Fruit fly (Drosophila melanogaster) whole organism, embryonic: Measurements from ENCODE around the gene CG3598.

Source experiments
- BEAF-32 ChIP-seq: fragments of 200-800 bp; sonication (Bioruptor generic); optimal IDR thresholded peaks from 3 replicates; lab custom pipeline; 2017; ENCODE audit warnings: missing biosample characterization, missing genetic modification characterization, mild to moderate bottlenecking, moderate library complexity, missing genetic modification reagents
- CG10209 ChIP-seq: fragments of 200-800 bp; sonication (Bioruptor generic); optimal IDR thresholded peaks from 3 replicates; lab custom pipeline; 2017; ENCODE audit warnings: missing biosample characterization, mild to moderate bottlenecking, missing genetic modification characterization, missing genetic modification reagents
- CG10959 ChIP-seq: fragments of 200-800 bp; sonication (Bioruptor generic); IDR thresholded peaks from 2 replicates; pipeline ENCODE4 v1.3.6; 2022; ENCODE audit warnings: missing biosample characterization, missing genetic modification characterization
- CG10979 ChIP-seq: fragments of 200-800 bp; sonication (Bioruptor generic); optimal IDR thresholded peaks from 2 replicates; lab custom pipeline; 2018; ENCODE audit warnings: missing biosample characterization, mild to moderate bottlenecking, missing genetic modification characterization, moderate library complexity
- CG11247 ChIP-seq: fragments of 200-800 bp; sonication (Bioruptor generic); IDR thresholded peaks from 2 replicates; pipeline ENCODE4 v1.3.6; 2022; ENCODE audit warnings: missing biosample characterization, missing genetic modification characterization
- CG12104 ChIP-seq: fragments of 200-800 bp; sonication (Bioruptor generic); optimal IDR thresholded peaks from 3 replicates; lab custom pipeline; 2016; ENCODE audit warnings: missing biosample characterization, missing genetic modification characterization
- CG13123 ChIP-seq: fragments of 200-800 bp; sonication (Bioruptor generic); optimal IDR thresholded peaks from 2 replicates; lab custom pipeline; 2016; ENCODE audit warnings: missing biosample characterization, missing genetic modification characterization
- CG13894 ChIP-seq: fragments of 200-800 bp; sonication (Bioruptor generic); optimal IDR thresholded peaks from 3 replicates; lab custom pipeline; 2018; ENCODE audit warnings: missing biosample characterization, mild to moderate bottlenecking, missing genetic modification characterization, moderate library complexity
- CG14014 ChIP-seq: fragments of 200-800 bp; sonication (Bioruptor generic); IDR thresholded peaks from 2 replicates; pipeline ENCODE4 v1.3.6; 2022; ENCODE audit warnings: missing biosample characterization, missing genetic modification characterization
- CG14050 ChIP-seq: fragments of 200-800 bp; sonication (Bioruptor generic); IDR thresholded peaks from 3 replicates; pipeline ENCODE4 v1.3.6; 2022; ENCODE audit warnings: missing biosample characterization, missing genetic modification characterization
- CG14441 ChIP-seq: fragments of 200-800 bp; sonication (Bioruptor generic); IDR thresholded peaks from 2 replicates; pipeline ENCODE4 v1.3.6; 2022; ENCODE audit warnings: missing biosample characterization, missing genetic modification characterization
- CG14965 ChIP-seq: fragments of 200-800 bp; sonication (Bioruptor generic); optimal IDR thresholded peaks from 2 replicates; lab custom pipeline; 2016; ENCODE audit warnings: missing biosample characterization, missing genetic modification characterization, borderline replicate concordance
- CG1602 ChIP-seq: fragments of 200-800 bp; sonication (Bioruptor generic); optimal IDR thresholded peaks from 3 replicates; lab custom pipeline; 2016; ENCODE audit warnings: missing biosample characterization, missing genetic modification characterization
- CG17359 ChIP-seq: fragments of 200-800 bp; sonication (Bioruptor generic); optimal IDR thresholded peaks from 3 replicates; lab custom pipeline; 2018; ENCODE audit warnings: missing biosample characterization, mild to moderate bottlenecking, missing genetic modification characterization, moderate library complexity
- CG17361 ChIP-seq: fragments of 200-800 bp; sonication (Bioruptor generic); IDR thresholded peaks from 3 replicates; pipeline ENCODE4 v1.3.6; 2022; ENCODE audit warnings: missing biosample characterization, missing genetic modification characterization
- CG2875 ChIP-seq: fragments of 200-800 bp; sonication (Bioruptor generic); optimal IDR thresholded peaks from 2 replicates; lab custom pipeline; 2017; ENCODE audit warnings: missing biosample characterization, mild to moderate bottlenecking, missing genetic modification characterization, missing genetic modification reagents
- CG32772 ChIP-seq: fragments of 200-800 bp; sonication (Bioruptor generic); IDR thresholded peaks from 2 replicates; pipeline ENCODE4 v1.3.6; 2022; ENCODE audit warnings: missing biosample characterization, missing genetic modification characterization
- CG33557 ChIP-seq: fragments of 200-800 bp; sonication (Bioruptor generic); optimal IDR thresholded peaks from 2 replicates; lab custom pipeline; 2019; ENCODE audit warnings: missing biosample characterization, mild to moderate bottlenecking, missing genetic modification characterization, moderate library complexity
- CG4404 ChIP-seq: fragments of 200-800 bp; sonication (Bioruptor generic); IDR thresholded peaks from 2 replicates; pipeline ENCODE4 v1.3.6; 2022; ENCODE audit warnings: missing biosample characterization, missing genetic modification characterization
- CG4424 ChIP-seq: fragments of 200-800 bp; sonication (Bioruptor generic); optimal IDR thresholded peaks from 3 replicates; lab custom pipeline; 2016; ENCODE audit warnings: missing biosample characterization, missing genetic modification characterization
- CG6175 ChIP-seq: fragments of 200-800 bp; sonication (Bioruptor generic); IDR thresholded peaks from 3 replicates; pipeline ENCODE4 v1.3.6; 2022; ENCODE audit warnings: missing biosample characterization, missing genetic modification characterization
- CG6813 ChIP-seq: fragments of 200-800 bp; sonication (Bioruptor generic); optimal IDR thresholded peaks from 2 replicates; lab custom pipeline; 2017; ENCODE audit warnings: missing biosample characterization, missing genetic modification characterization, mild to moderate bottlenecking, moderate library complexity, missing genetic modification reagents
- CG7556 ChIP-seq: fragments of 200-800 bp; sonication (Bioruptor generic); optimal IDR thresholded peaks from 2 replicates; lab custom pipeline; 2017; ENCODE audit warnings: missing biosample characterization, mild to moderate bottlenecking, missing genetic modification characterization
- CG8765 ChIP-seq: fragments of 200-800 bp; sonication (Bioruptor generic); IDR thresholded peaks from 2 replicates; pipeline ENCODE4 v1.3.6; 2022; ENCODE audit warnings: missing biosample characterization, missing genetic modification characterization
- CoRest ChIP-seq: fragments of 200-800 bp; sonication (Bioruptor generic); optimal IDR thresholded peaks from 3 replicates; lab custom pipeline; 2018; ENCODE audit warnings: missing biosample characterization, mild to moderate bottlenecking, missing genetic modification characterization, moderate library complexity
- Dad ChIP-seq: fragments of 200-800 bp; sonication (Bioruptor generic); optimal IDR thresholded peaks from 3 replicates; lab custom pipeline; 2016; ENCODE audit warnings: missing biosample characterization, missing genetic modification characterization
- Dp ChIP-seq: fragments of 200-800 bp; sonication (Bioruptor generic); optimal IDR thresholded peaks from 2 replicates; lab custom pipeline; 2018; ENCODE audit warnings: missing biosample characterization, mild to moderate bottlenecking, missing genetic modification characterization, moderate library complexity
- HmgD ChIP-seq: fragments of 200-800 bp; sonication (Bioruptor generic); optimal IDR thresholded peaks from 3 replicates; lab custom pipeline; 2016; ENCODE audit warnings: missing biosample characterization, missing genetic modification characterization
- MTF-1 ChIP-seq: fragments of 200-800 bp; sonication (Bioruptor generic); optimal IDR thresholded peaks from 2 replicates; lab custom pipeline; 2018; ENCODE audit warnings: missing biosample characterization, mild to moderate bottlenecking, missing genetic modification characterization, borderline replicate concordance
- Mad ChIP-seq: fragments of 200-800 bp; sonication (Bioruptor generic); optimal IDR thresholded peaks from 2 replicates; lab custom pipeline; 2016; ENCODE audit warnings: missing biosample characterization, missing genetic modification characterization
- Ravus ChIP-seq: fragments of 200-800 bp; sonication (Bioruptor generic); IDR thresholded peaks from 2 replicates; pipeline ENCODE4 v1.3.6; 2022; ENCODE audit warnings: missing biosample characterization, missing genetic modification characterization
- crol ChIP-seq: fragments of 200-800 bp; sonication (Bioruptor generic); IDR thresholded peaks from 2 replicates; pipeline ENCODE4 v1.3.6; 2022; ENCODE audit warnings: missing biosample characterization, missing genetic modification characterization
- dmrt99B ChIP-seq: fragments of 200-800 bp; sonication (Bioruptor generic); optimal IDR thresholded peaks from 2 replicates; lab custom pipeline; 2018; ENCODE audit warnings: missing biosample characterization, mild to moderate bottlenecking, missing genetic modification characterization, moderate library complexity
- emc ChIP-seq: fragments of 200-800 bp; sonication (Bioruptor generic); optimal IDR thresholded peaks from 2 replicates; lab custom pipeline; 2016; ENCODE audit warnings: missing biosample characterization, missing genetic modification characterization
- ems ChIP-seq: fragments of 200-800 bp; sonication (Bioruptor generic); optimal IDR thresholded peaks from 3 replicates; lab custom pipeline; 2016; ENCODE audit warnings: missing biosample characterization, missing genetic modification characterization
- gsb ChIP-seq: fragments of 200-800 bp; sonication (Bioruptor generic); IDR thresholded peaks from 2 replicates; pipeline ENCODE4 v1.3.6; 2022; ENCODE audit warnings: missing biosample characterization, missing genetic modification characterization
- ham ChIP-seq: fragments of 200-800 bp; sonication (Bioruptor generic); IDR thresholded peaks from 2 replicates; pipeline ENCODE4 v1.3.6; 2022; ENCODE audit warnings: missing biosample characterization, missing genetic modification characterization
- kah ChIP-seq: fragments of 200-800 bp; sonication (Bioruptor generic); optimal IDR thresholded peaks from 2 replicates; lab custom pipeline; 2018; ENCODE audit warnings: missing biosample characterization, mild to moderate bottlenecking, missing genetic modification characterization
- lov ChIP-seq, 2 experiments: fragments of 200-800 bp in 1 of 2; fragments of >200 bp in 1 of 2; sonication (Bioruptor generic) in 1 of 2; IDR thresholded peaks in 1 of 2; optimal IDR thresholded peaks in 1 of 2; 2 replicates in 1 of 2; 3 replicates in 1 of 2; pipeline versions ENCODE4 v1.3.6 to Lab custom; 2017 to 2022; ENCODE audit warnings: missing biosample characterization in 1 of 2, missing genetic modification characterization in 1 of 2
- mam ChIP-seq: fragments of 200-800 bp; sonication (Bioruptor generic); optimal IDR thresholded peaks from 3 replicates; lab custom pipeline; 2016; ENCODE audit warnings: missing biosample characterization, missing genetic modification characterization
- nmo ChIP-seq: fragments of 200-800 bp; sonication (Bioruptor generic); optimal IDR thresholded peaks from 2 replicates; lab custom pipeline; 2018; ENCODE audit warnings: missing biosample characterization, mild to moderate bottlenecking, missing genetic modification characterization, moderate library complexity
- pan ChIP-seq, 4 experiments: fragments of >200 bp in 3 of 4; fragments of 200-800 bp in 1 of 4; sonication (Bioruptor generic) in 1 of 4; optimal IDR thresholded peaks in 3 of 4; IDR thresholded peaks in 1 of 4; 2 replicates each; pipeline versions ENCODE4 v1.3.6 to Lab custom; 2017 to 2022; ENCODE audit warnings: missing biosample characterization in 2 of 4, missing genetic modification characterization in 2 of 4, mixed read lengths in 1 of 4
- phol ChIP-seq: fragments of 200-800 bp; sonication (Bioruptor generic); optimal IDR thresholded peaks from 3 replicates; lab custom pipeline; 2018; ENCODE audit warnings: missing biosample characterization, mild to moderate bottlenecking, missing genetic modification characterization, moderate library complexity
- pros ChIP-seq: fragments of 200-800 bp; sonication (Bioruptor generic); optimal IDR thresholded peaks from 3 replicates; lab custom pipeline; 2019; ENCODE audit warnings: missing biosample characterization, mild to moderate bottlenecking, missing genetic modification characterization, moderate library complexity
- trh ChIP-seq: fragments of 200-800 bp; sonication (Bioruptor generic); optimal IDR thresholded peaks from 2 replicates; lab custom pipeline; 2016; ENCODE audit warnings: missing biosample characterization, missing genetic modification characterization
- ttk ChIP-seq: fragments of 200-800 bp; sonication (Bioruptor generic); IDR thresholded peaks from 2 replicates; pipeline ENCODE4 v2.1.2; 2022; ENCODE audit warnings: missing biosample characterization, missing genetic modification characterization
- unc-4 ChIP-seq: fragments of 200-800 bp; sonication (Bioruptor generic); IDR thresholded peaks from 2 replicates; pipeline ENCODE4 v1.3.6; 2022; ENCODE audit warnings: missing biosample characterization, missing genetic modification characterization; ENCODE audit not compliant: partially characterized antibody
- z ChIP-seq: fragments of 200-800 bp; sonication (Bioruptor generic); IDR thresholded peaks from 3 replicates; pipeline ENCODE4 v1.3.6; 2022; ENCODE audit warnings: missing biosample characterization, missing genetic modification characterization

CG3598 gene

DNA sequence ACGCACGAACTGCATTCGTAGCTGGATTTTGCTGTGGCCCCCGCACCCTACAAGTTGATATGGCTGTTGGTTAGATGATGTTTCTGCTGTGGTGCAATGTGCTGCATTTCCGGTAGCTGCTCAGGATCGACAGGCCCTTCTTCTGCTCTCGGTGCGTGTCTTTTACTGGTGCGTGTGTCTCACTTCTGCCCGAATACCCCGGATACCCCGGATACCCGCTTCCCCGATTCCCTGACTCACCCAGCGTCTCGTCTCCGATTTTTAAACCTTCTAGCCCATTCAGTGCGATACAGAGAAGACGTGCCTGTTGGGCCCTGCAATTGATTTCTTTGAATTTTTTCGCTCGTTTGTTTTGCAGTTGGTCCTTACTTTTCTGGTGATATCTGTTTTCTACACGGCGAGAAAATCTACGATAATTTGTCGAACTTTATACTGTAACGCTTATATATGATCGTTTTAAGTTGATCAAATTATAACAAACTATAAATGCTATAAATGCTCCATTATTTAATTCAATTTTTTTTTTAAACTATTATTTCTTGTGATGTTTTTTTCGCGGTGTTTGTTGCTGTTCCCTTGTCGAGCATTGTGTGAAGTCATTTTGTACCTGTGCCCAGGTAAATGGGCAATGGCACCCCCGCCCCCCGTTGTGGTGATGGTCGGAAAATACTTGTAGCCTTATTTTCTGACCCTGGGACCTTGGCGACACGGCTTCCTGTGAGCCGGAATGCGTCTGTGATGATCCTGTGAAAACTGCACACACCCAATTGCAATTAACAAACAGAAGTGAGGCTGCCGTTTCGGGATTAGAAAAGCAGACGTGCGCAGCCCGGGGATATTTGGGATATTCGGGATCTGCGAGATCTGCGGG, 48.3 kb downstream of the CG3598 start (continued):
- TF ChIP-seq HmgD (GFP tag; lab: Kevin White, UChicago) (no peak), CoRest (tag; lab: Kevin White, UChicago) (peak; percentile 41), CG4404 (GFP tag; lab: Robert Waterston, UW) (peak; percentile 90), phol (tag; lab: Kevin White, UChicago) (peak; percentile 74), trh (GFP tag; lab: Kevin White, UChicago) (peak; percentile 12), CG2875 (GFP tag; lab: Kevin White, UChicago) (no peak), z (GFP tag; lab: Robert Waterston, UW) (no peak), CG14050 (GFP tag; lab: Robert Waterston, UW) (no peak), CG13123 (no peak), CG4424 (peak; percentile 61), CG6813 (GFP tag; lab: Kevin White, UChicago) (peak; percentile 55), crol (GFP tag; lab: Robert Waterston, UW) (peak; percentile 70), CG32772 (GFP tag; lab: Robert Waterston, UW) (no peak), CG10959 (GFP tag; lab: Robert Waterston, UW) (peak; percentile 72), CG10209 (GFP tag; lab: Kevin White, UChicago) (peak; percentile 60), CG10979 (tag; lab: Kevin White, UChicago) (peak; percentile 86), Dp (no peak), CG8765 (peak; percentile 87), pros (GFP tag; lab: Kevin White, UChicago) (peak; percentile 13), pan (optimal IDR thresholded peaks at IDR 0.05; lab: Kevin White, UChicago) (no peak), pan (GFP tag; optimal IDR thresholded peaks at IDR 0.05 in 1 of 2, IDR thresholded peaks at IDR 0.05 in 1 of 2) (no peak), CG11247 (GFP tag; lab: Robert Waterston, UW) (no peak), ham (no peak), CG14965 (GFP tag; lab: Kevin White, UChicago) (no peak), emc (no peak), CG7556 (GFP tag; lab: Kevin White, UChicago) (peak; percentile 49), CG1602 (GFP tag; lab: Kevin White, UChicago) (peak; percentile 64), CG17359 (tag; lab: Kevin White, UChicago) (no peak), CG17361 (peak; percentile 70), BEAF-32 (GFP tag; lab: Kevin White, UChicago) (no peak), CG33557 (peak; percentile 62), nmo (peak; percentile 67), CG13894 (tag; lab: Kevin White, UChicago) (no peak), ems (GFP tag; lab: Kevin White, UChicago) (no peak), Dad (GFP tag; lab: Kevin White, UChicago) (no peak), lov (optimal IDR thresholded peaks at IDR 0.05; lab: Kevin White, UChicago) (no peak), lov (GFP tag; IDR thresholded peaks at IDR 0.05; lab: Robert Waterston, UW) (peak; percentile 13; the same call in 1 of the 3 replicates), Mad (GFP tag; lab: Kevin White, UChicago) (no peak), CG12104 (GFP tag; lab: Kevin White, UChicago) (peak; percentile 41), unc-4 (no peak), ttk (GFP tag; lab: Robert Waterston, UW) (no peak), mam (GFP tag; lab: Kevin White, UChicago) (no peak), dmrt99B (tag; lab: Kevin White, UChicago) (no peak), CG14441 (GFP tag; lab: Robert Waterston, UW) (no peak), kah (no peak), MTF-1 (GFP tag; lab: Kevin White, UChicago) (no peak), CG14014 (GFP tag; lab: Robert Waterston, UW) (no peak), gsb (no peak), CG6175 (no peak), Ravus (GFP tag; lab: Robert Waterston, UW) (no peak)
